Fruit fly (Drosophila melanogaster) whole organism, wandering third instar larva: ENCODE data around the gene CG17738.

Experiments
- Dfd ChIP-seq: fragments of >200 bp; optimal IDR thresholded peaks from 2 replicates; lab custom pipeline; 2017; ENCODE audit warnings: missing biosample characterization, missing genetic modification characterization
- Mio ChIP-seq: sonication (Bioruptor generic); optimal IDR thresholded peaks from 2 replicates; lab custom pipeline; 2016; ENCODE audit warnings: missing biosample characterization, missing genetic modification characterization
- OdsH ChIP-seq: fragments of 200-800 bp; sonication (Bioruptor generic); optimal IDR thresholded peaks from 2 replicates; lab custom pipeline; 2016; ENCODE audit warnings: missing biosample characterization, mild to moderate bottlenecking, missing genetic modification characterization
- dsf ChIP-seq: sonication (Bioruptor generic); optimal IDR thresholded peaks from 2 replicates; lab custom pipeline; 2016; ENCODE audit warnings: missing biosample characterization, missing genetic modification characterization, borderline replicate concordance

DNA sequence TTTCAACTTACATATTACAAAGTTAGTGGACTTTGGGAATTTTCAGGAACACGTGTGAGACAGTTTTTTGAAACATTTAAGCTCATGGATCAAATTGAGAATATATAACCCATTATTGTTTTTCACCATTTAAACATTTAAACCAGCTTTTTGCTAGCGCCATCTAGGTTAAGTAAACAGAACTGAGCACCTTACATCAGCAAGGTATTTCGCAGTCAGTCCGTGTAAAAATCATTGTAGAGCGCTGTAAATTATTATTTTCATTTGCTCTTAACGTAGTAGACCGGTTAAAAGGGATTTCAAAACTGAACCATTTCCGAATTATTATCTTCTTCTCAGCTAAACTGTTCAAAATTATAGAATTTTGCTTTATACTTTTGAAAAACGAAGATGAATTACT is 48.6 kb upstream of the CG17738 start, which contains the start of gene Rsbp15:
- TF ChIP-seq dsf = no peak
- no peak for TF ChIP-seq OdsH (GFP tag; lab: Kevin White, UChicago)
- TF ChIP-seq Mio (GFP tag; lab: Kevin White, UChicago) = no peak
- TF ChIP-seq Dfd (GFP tag; lab: Kevin White, UChicago) = no peak
